Fruit fly (Drosophila melanogaster): ENCODE measurements around the gene CG43133.

Gene CG43133

dm6 chrX:18136910-18137849, 7.2 kb upstream of the CG43133 start, which contains the start of gene ari-1:
Gene ari-1, minus strand, starts transcription at chrX:18137784.
- TF ChIP-seq pan (optimal IDR thresholded peaks at IDR 0.05) (no peak), CG8478 (optimal IDR thresholded peaks at IDR 0.05) (peak; percentile 68)

dm6 chrX:18136059-18136458, 6.1 kb upstream of the CG43133 start:
- no peak for TF ChIP-seq Dll (optimal IDR thresholded peaks at IDR 0.05)
- no peak for TF ChIP-seq EcR (GFP tag; optimal IDR thresholded peaks at IDR 0.05)
- TF ChIP-seq usp (GFP tag; optimal IDR thresholded peaks at IDR 0.05) = no peak
- no peak for TF ChIP-seq pan (optimal IDR thresholded peaks at IDR 0.05)

- TF ChIP-seq pan (optimal IDR thresholded peaks at IDR 0.05) (no peak), Dll (optimal IDR thresholded peaks at IDR 0.05) (no peak), psq (optimal IDR thresholded peaks at IDR 0.05) (no peak), EcR (GFP tag; optimal IDR thresholded peaks at IDR 0.05) (no peak), usp (GFP tag; optimal IDR thresholded peaks at IDR 0.05) (no peak), CG8478 (optimal IDR thresholded peaks at IDR 0.05) (no peak)
These were observed 681 bp downstream of the CG43133 start for dm6 chrX:18129297-18129696.

dm6 chrX:18125520-18125919, 4.5 kb downstream of the CG43133 start:
- TF ChIP-seq usp (GFP tag; optimal IDR thresholded peaks at IDR 0.05) (no peak), EcR (GFP tag; optimal IDR thresholded peaks at IDR 0.05) (no peak), psq (optimal IDR thresholded peaks at IDR 0.05) (no peak), Dll (optimal IDR thresholded peaks at IDR 0.05) (no peak), CG8478 (optimal IDR thresholded peaks at IDR 0.05) (no peak), pan (optimal IDR thresholded peaks at IDR 0.05) (no peak)

dm6 chrX:18118519-18118918, 11.5 kb downstream of the CG43133 start:
- TF ChIP-seq CG8478 (optimal IDR thresholded peaks at IDR 0.05) = no peak
- TF ChIP-seq Dll (optimal IDR thresholded peaks at IDR 0.05) = no peak
- TF ChIP-seq psq (optimal IDR thresholded peaks at IDR 0.05) = no peak
- TF ChIP-seq usp (GFP tag; optimal IDR thresholded peaks at IDR 0.05) = no peak
- TF ChIP-seq EcR (GFP tag; optimal IDR thresholded peaks at IDR 0.05) = no peak
- no peak for TF ChIP-seq pan (optimal IDR thresholded peaks at IDR 0.05)

- no peak for TF ChIP-seq EcR (GFP tag; optimal IDR thresholded peaks at IDR 0.05)
- no peak for TF ChIP-seq Dll (optimal IDR thresholded peaks at IDR 0.05)
- no peak for TF ChIP-seq CG8478 (optimal IDR thresholded peaks at IDR 0.05)
- no peak for TF ChIP-seq psq (optimal IDR thresholded peaks at IDR 0.05)
- no peak for TF ChIP-seq pan (optimal IDR thresholded peaks at IDR 0.05)
These were observed 13.1 kb downstream of the CG43133 start, which contains the start of gene wupA for dm6 chrX:18116811-18117383. Gene wupA, minus strand, starts transcription at chrX:18116922.

dm6 chrX:18114770-18115169, 15.2 kb downstream of the CG43133 start:
- no peak for TF ChIP-seq pan (optimal IDR thresholded peaks at IDR 0.05)
- no peak for TF ChIP-seq psq (optimal IDR thresholded peaks at IDR 0.05)
- TF ChIP-seq CG8478 (optimal IDR thresholded peaks at IDR 0.05) = no peak
- TF ChIP-seq Dll (optimal IDR thresholded peaks at IDR 0.05) = no peak
- TF ChIP-seq EcR (GFP tag; optimal IDR thresholded peaks at IDR 0.05) = no peak
- TF ChIP-seq usp (GFP tag; optimal IDR thresholded peaks at IDR 0.05) = no peak

dm6 chrX:18108676-18109075, 21.3 kb downstream of the CG43133 start:
- TF ChIP-seq usp (GFP tag; optimal IDR thresholded peaks at IDR 0.05) = no peak
- TF ChIP-seq pan (optimal IDR thresholded peaks at IDR 0.05) = no peak
- TF ChIP-seq psq (optimal IDR thresholded peaks at IDR 0.05) = no peak
- TF ChIP-seq EcR (GFP tag; optimal IDR thresholded peaks at IDR 0.05) = no peak
- no peak for TF ChIP-seq Dll (optimal IDR thresholded peaks at IDR 0.05)

- no peak for TF ChIP-seq Dll (optimal IDR thresholded peaks at IDR 0.05)
- no peak for TF ChIP-seq EcR (GFP tag; optimal IDR thresholded peaks at IDR 0.05)
- TF ChIP-seq CG8478 (optimal IDR thresholded peaks at IDR 0.05) = no peak
- TF ChIP-seq usp (GFP tag; optimal IDR thresholded peaks at IDR 0.05) = no peak
- TF ChIP-seq pan (optimal IDR thresholded peaks at IDR 0.05) = no peak
- no peak for TF ChIP-seq psq (optimal IDR thresholded peaks at IDR 0.05)
These were observed 23.3 kb downstream of the CG43133 start for dm6 chrX:18106686-18107085.

- no peak for TF ChIP-seq EcR (GFP tag; optimal IDR thresholded peaks at IDR 0.05)
- no peak for TF ChIP-seq psq (optimal IDR thresholded peaks at IDR 0.05)
- TF ChIP-seq pan (optimal IDR thresholded peaks at IDR 0.05) = no peak
- no peak for TF ChIP-seq usp (GFP tag; optimal IDR thresholded peaks at IDR 0.05)
- TF ChIP-seq Dll (optimal IDR thresholded peaks at IDR 0.05) = no peak
- TF ChIP-seq CG8478 (optimal IDR thresholded peaks at IDR 0.05) = no peak
These were observed 26.6 kb downstream of the CG43133 start, which contains the start of gene CG7135 for dm6 chrX:18103353-18103752. Gene CG7135, plus strand, starts transcription at chrX:18103653.

dm6 chrX:18101778-18102177, 28.2 kb downstream of the CG43133 start, which contains the start of gene Taf8:
Gene Taf8, plus strand, starts transcription at chrX:18101970.
- TF ChIP-seq usp (GFP tag; optimal IDR thresholded peaks at IDR 0.05) = no peak

dm6 chrX:18101098-18101711, 28.8 kb downstream of the CG43133 start, which contains the start of gene Mvb12:
Gene Mvb12, minus strand, starts transcription at chrX:18101314.
- TF ChIP-seq CG8478 (optimal IDR thresholded peaks at IDR 0.05) (no peak), psq (optimal IDR thresholded peaks at IDR 0.05) (no peak), pan (optimal IDR thresholded peaks at IDR 0.05) (no peak), Dll (optimal IDR thresholded peaks at IDR 0.05) (no peak), usp (GFP tag; optimal IDR thresholded peaks at IDR 0.05) (no peak), EcR (GFP tag; optimal IDR thresholded peaks at IDR 0.05) (no peak)

Data from whole organism.